Worm (Caenorhabditis elegans) whole organism, mixed stage, embryonic: Measurements from ENCODE around the gene twk-25.

Experiments used
- elt-3 ChIP-seq: fragments of 150-350 bp; optimal IDR thresholded peaks from 2 replicates; lab custom pipeline; 2014; ENCODE audit warnings: missing biosample characterization, missing genetic modification characterization
- mls-2 ChIP-seq: sonication (generic microtip); optimal IDR thresholded peaks from 2 replicates; lab custom pipeline; 2016; ENCODE audit warnings: mild to moderate bottlenecking, missing genetic modification characterization, moderate library complexity, missing compliant biosample characterization

Gene twk-25

DNA sequence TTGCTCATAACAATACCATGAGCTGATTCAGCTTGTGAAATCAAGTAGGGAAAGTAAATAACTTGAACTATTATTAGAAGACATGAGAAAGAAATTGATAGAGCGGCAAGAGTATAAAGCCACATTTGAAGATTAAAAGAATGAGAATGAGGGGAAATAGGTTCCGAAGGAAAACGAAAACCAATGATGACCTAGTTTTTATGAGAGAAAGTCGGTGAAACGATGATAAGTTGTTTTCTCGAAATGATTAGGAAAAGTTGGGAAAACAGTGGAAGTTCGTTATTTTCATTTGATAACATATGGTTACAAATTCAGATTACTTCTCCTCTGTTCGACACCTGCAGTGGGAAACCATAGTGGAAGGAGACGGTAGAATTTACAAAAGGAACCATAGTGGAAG is 47.3 kb downstream of the twk-25 start, which contains the start of gene col-128:
Gene col-128 (minus strand): TSS at position 148 of the 400 bp plus-strand sequence.
- TF ChIP-seq mls-2 (tag; lab: Kevin White, UChicago) = no peak
- no peak for TF ChIP-seq elt-3 (tag; lab: Kevin White, UChicago)
